Fruit fly (Drosophila melanogaster): ENCODE results near the gene Akt.

The Akt gene

dm6 chr3R:16098333-16099267, at the start of gene Akt, which contains the start of gene Mhcl:
TSS of gene Akt (plus strand) at chr3R:16099228.
TSS of gene Mhcl (minus strand) at chr3R:16098761.
- peak; percentile 1 for TF ChIP-seq CG6276 (GFP tag; optimal IDR thresholded peaks at IDR 0.05)
- no peak for TF ChIP-seq CG6163 (GFP tag; IDR thresholded peaks at IDR 0.05)
- TF ChIP-seq Ets96B (tag; optimal IDR thresholded peaks at IDR 0.05) = no peak
- TF ChIP-seq CG6854 (GFP tag; optimal IDR thresholded peaks at IDR 0.05) = no peak
- TF ChIP-seq Smox (GFP tag; optimal IDR thresholded peaks at IDR 0.05) = peak; percentile 29
- TF ChIP-seq Hr38 (GFP tag; optimal IDR thresholded peaks at IDR 0.05) = no peak
- no peak for TF ChIP-seq svp (GFP tag)
- TF ChIP-seq Sox102F (GFP tag; optimal IDR thresholded peaks at IDR 0.05) = no peak
- TF ChIP-seq Blimp-1 (GFP tag; optimal IDR thresholded peaks at IDR 0.05) = peak; percentile 35
- no peak for TF ChIP-seq esn (GFP tag; optimal IDR thresholded peaks at IDR 0.05)
- TF ChIP-seq CG8632 (GFP tag; optimal IDR thresholded peaks at IDR 0.05) = no peak
- peak; percentile 24 for TF ChIP-seq Hr39 (GFP tag; optimal IDR thresholded peaks at IDR 0.05)
- TF ChIP-seq CG10631 (GFP tag; optimal IDR thresholded peaks at IDR 0.05) = peak; percentile 10
- TF ChIP-seq CG8319 (GFP tag; optimal IDR thresholded peaks at IDR 0.05) = no peak
- 0 out of 3 replicates have a peak, but pooled peaks have one; percentile 26 for TF ChIP-seq CG8119 (GFP tag; IDR thresholded peaks at IDR 0.05)
- peak; percentile 72 for TF ChIP-seq fkh (GFP tag; optimal IDR thresholded peaks at IDR 0.05)
- TF ChIP-seq CG1621 (tag; optimal IDR thresholded peaks at IDR 0.05) = no peak
- peak; percentile 23 for TF ChIP-seq CG9139 (GFP tag; optimal IDR thresholded peaks at IDR 0.05)
- peak; percentile 32 for TF ChIP-seq pdm3 (GFP tag; optimal IDR thresholded peaks at IDR 0.05)
- no peak for TF ChIP-seq lz (GFP tag; optimal IDR thresholded peaks at IDR 0.05)
- peak; percentile 37; the same call in 1 of the 3 replicates for TF ChIP-seq eg (GFP tag; IDR thresholded peaks at IDR 0.05)
- peak; percentile 33 for TF ChIP-seq cyc (GFP tag; optimal IDR thresholded peaks at IDR 0.05)
- no peak for TF ChIP-seq CG3919 (GFP tag; optimal IDR thresholded peaks at IDR 0.05)
- no peak for TF ChIP-seq achi (GFP tag; optimal IDR thresholded peaks at IDR 0.05)
- no peak for TF ChIP-seq CG7368 (GFP tag; optimal IDR thresholded peaks at IDR 0.05)
- no peak for TF ChIP-seq CG6792 (GFP tag; optimal IDR thresholded peaks at IDR 0.05)
- TF ChIP-seq Gug (GFP tag; IDR thresholded peaks at IDR 0.05) = no peak
- TF ChIP-seq Sox15 (GFP tag; optimal IDR thresholded peaks at IDR 0.05) = no peak
- no peak for TF ChIP-seq CG11294 (GFP tag; IDR thresholded peaks at IDR 0.05)
- TF ChIP-seq Eip78C (GFP tag) = peak; percentile 63
- TF ChIP-seq CG15336 (GFP tag; IDR thresholded peaks at IDR 0.05) = peak; percentile 32; the same call in 1 of the 2 replicates
- TF ChIP-seq CG4318 (GFP tag; optimal IDR thresholded peaks at IDR 0.05) = no peak
- peak; percentile 22 for TF ChIP-seq CG31627 (GFP tag; optimal IDR thresholded peaks at IDR 0.05)
- TF ChIP-seq ss (GFP tag; optimal IDR thresholded peaks at IDR 0.05) = peak; percentile 6 to 10

DNA sequence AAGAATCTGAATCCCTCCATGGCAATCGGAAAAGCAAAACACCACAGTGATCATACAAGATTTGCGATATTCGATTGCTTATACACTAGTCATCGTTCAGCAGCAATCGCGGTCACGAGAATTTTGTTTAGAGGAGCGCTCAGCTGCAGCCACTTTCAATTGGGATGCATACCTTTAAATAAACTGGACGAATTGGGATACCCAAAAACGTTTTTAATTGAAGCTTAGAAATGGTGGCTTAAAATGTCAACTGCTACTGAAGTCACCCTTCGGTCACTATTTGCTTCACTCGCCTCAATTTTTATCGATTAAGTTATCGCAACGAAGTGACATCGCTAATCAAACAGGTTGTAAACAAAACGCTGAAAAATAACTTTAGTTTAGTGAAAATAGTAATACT, 49.7 kb upstream of the Akt start, which contains the start of the genes IKKbeta and CG5013:
TSS of gene IKKbeta (minus strand) at position 53 of the 400 bp plus-strand sequence.
TSS of gene CG5013 (plus strand) at position 302 of the 400 bp plus-strand sequence.
- TF ChIP-seq Sox14 (GFP tag; optimal IDR thresholded peaks at IDR 0.05) = peak; percentile 36
- TF ChIP-seq fkh (GFP tag; optimal IDR thresholded peaks at IDR 0.05) = peak; percentile 69
- no peak for TF ChIP-seq Met (GFP tag; optimal IDR thresholded peaks at IDR 0.05)
- no peak for TF ChIP-seq vri (GFP tag; optimal IDR thresholded peaks at IDR 0.05)
- no peak for TF ChIP-seq CG6276 (GFP tag; optimal IDR thresholded peaks at IDR 0.05)
- TF ChIP-seq CG9139 (GFP tag; optimal IDR thresholded peaks at IDR 0.05) = no peak
- 0 out of 3 replicates have a peak, but pooled peaks have one; percentile 23 for TF ChIP-seq eg (GFP tag; IDR thresholded peaks at IDR 0.05)
- 0 out of 2 replicates have a peak, but pooled peaks have one; percentile 13 for TF ChIP-seq CG15336 (GFP tag; IDR thresholded peaks at IDR 0.05)
- TF ChIP-seq CG6854 (GFP tag; optimal IDR thresholded peaks at IDR 0.05) = no peak
- TF ChIP-seq spab (GFP tag; optimal IDR thresholded peaks at IDR 0.05) = no peak
- TF ChIP-seq Hr4 (GFP tag; optimal IDR thresholded peaks at IDR 0.05) = no peak
- peak; percentile 43 for TF ChIP-seq Eip75B (GFP tag; optimal IDR thresholded peaks at IDR 0.05)
- no peak for TF ChIP-seq CG6808 (GFP tag; optimal IDR thresholded peaks at IDR 0.05)
- TF ChIP-seq CG3032 (tag; optimal IDR thresholded peaks at IDR 0.05) = peak; percentile 60
- TF ChIP-seq Eip93F (GFP tag; optimal IDR thresholded peaks at IDR 0.05) = no peak
- TF ChIP-seq ss (GFP tag; optimal IDR thresholded peaks at IDR 0.05) = peak in 1 of 2 experiments; percentile 16
- TF ChIP-seq CG11294 (GFP tag; IDR thresholded peaks at IDR 0.05) = no peak
- no peak for TF ChIP-seq fd85E (GFP tag; optimal IDR thresholded peaks at IDR 0.05)
- TF ChIP-seq Hr38 (GFP tag; optimal IDR thresholded peaks at IDR 0.05) = no peak
- TF ChIP-seq pdm3 (GFP tag; optimal IDR thresholded peaks at IDR 0.05) = no peak
- no peak for TF ChIP-seq achi (GFP tag; optimal IDR thresholded peaks at IDR 0.05)
- TF ChIP-seq CG10669 (GFP tag; optimal IDR thresholded peaks at IDR 0.05) = no peak
- no peak for TF ChIP-seq CG16779 (tag; optimal IDR thresholded peaks at IDR 0.05)
- TF ChIP-seq Lpt (GFP tag; optimal IDR thresholded peaks at IDR 0.05) = no peak
- no peak for TF ChIP-seq CG6792 (GFP tag; optimal IDR thresholded peaks at IDR 0.05)
- TF ChIP-seq Hr39 (GFP tag; optimal IDR thresholded peaks at IDR 0.05) = peak; percentile 45
- TF ChIP-seq CG8319 (GFP tag; optimal IDR thresholded peaks at IDR 0.05) = no peak
- TF ChIP-seq lz (GFP tag; optimal IDR thresholded peaks at IDR 0.05) = peak; percentile 50
- TF ChIP-seq esn (GFP tag; optimal IDR thresholded peaks at IDR 0.05) = peak; percentile 60
- no peak for TF ChIP-seq CG8119 (GFP tag; IDR thresholded peaks at IDR 0.05)

All from whole organism, prepupa.